Worm (Caenorhabditis elegans) whole organism, L4 larva: ENCODE data around the gene spig-5.
"Not testable (repeated sequence)": the region's sequence is repeated elsewhere in the genome, so short reads cannot be mapped to it uniquely, and the experiment has no call there.

Source experiments
- F49E8.2 ChIP-seq: sonication (generic microtip); optimal IDR thresholded peaks from 2 replicates; lab custom pipeline; 2016; ENCODE audit warnings: missing compliant biosample characterization, mild to moderate bottlenecking, missing genetic modification characterization, borderline replicate concordance
- R02D3.7 ChIP-seq: fragments of 150-350 bp; sonication (generic microtip); optimal IDR thresholded peaks from 3 replicates; lab custom pipeline; 2014; ENCODE audit warnings: missing biosample characterization, missing genetic modification characterization
- Y48G9A.11 ChIP-seq: fragments of 200-800 bp; sonication (Bioruptor generic); IDR thresholded peaks from 2 replicates; pipeline ENCODE4 v1.3.6; 2022; ENCODE audit warnings: missing genetic modification reagents, missing genetic modification characterization, missing compliant biosample characterization
- Y75B8A.6 ChIP-seq: fragments of 200-800 bp; sonication (Bioruptor generic); IDR thresholded peaks from 2 replicates; pipeline ENCODE4 v1.3.6; 2022; ENCODE audit warnings: missing genetic modification reagents, missing genetic modification characterization, missing compliant biosample characterization
- ZK337.2 ChIP-seq: fragments of 200-800 bp; sonication (Bioruptor generic); IDR thresholded peaks from 2 replicates; pipeline ENCODE4 v1.3.6; 2022; ENCODE audit warnings: missing genetic modification reagents, missing genetic modification characterization, missing compliant biosample characterization
- arid-1 ChIP-seq: fragments of 200-800 bp; sonication (Bioruptor generic); conservative IDR thresholded peaks from 2 replicates; pipeline ENCODE4 v1.3.6; 2022; ENCODE audit warnings: missing genetic modification reagents, missing genetic modification characterization, missing compliant biosample characterization
- cey-2 ChIP-seq: sonication (generic microtip); optimal IDR thresholded peaks from 3 replicates; lab custom pipeline; 2017; ENCODE audit warnings: missing genetic modification characterization, mild to moderate bottlenecking, missing compliant biosample characterization, antibody characterized with exemption, borderline replicate concordance; ENCODE audit not compliant: insufficient read depth
- daf-12 ChIP-seq: fragments of 150-350 bp; optimal IDR thresholded peaks from 2 replicates; lab custom pipeline; 2014; ENCODE audit warnings: missing biosample characterization, missing genetic modification reagents, missing genetic modification characterization
- daf-16 ChIP-seq, 3 experiments: sonication (generic microtip); optimal IDR thresholded peaks; 2 replicates each; lab custom pipeline; 2016 to 2017; ENCODE audit warnings: missing genetic modification characterization in 3 of 3, missing genetic modification reagents in 3 of 3, mild to moderate bottlenecking in 2 of 3, missing compliant biosample characterization in 2 of 3, missing biosample characterization in 1 of 3, moderate library complexity in 1 of 3
- dmd-6 ChIP-seq: fragments of 200-800 bp; sonication (Bioruptor generic); IDR thresholded peaks from 2 replicates; pipeline ENCODE4 v1.3.6; 2022; ENCODE audit warnings: missing genetic modification reagents, missing genetic modification characterization, missing compliant biosample characterization
- duxl-1 ChIP-seq: sonication (generic microtip); optimal IDR thresholded peaks from 2 replicates; lab custom pipeline; 2016; ENCODE audit warnings: mild to moderate bottlenecking, missing genetic modification characterization, moderate library complexity, missing compliant biosample characterization; ENCODE audit not compliant: poor library complexity
- dve-1 ChIP-seq: sonication (generic microtip); optimal IDR thresholded peaks from 2 replicates; lab custom pipeline; 2017; ENCODE audit warnings: antibody characterized with exemption, mild to moderate bottlenecking, missing genetic modification characterization, missing compliant biosample characterization; ENCODE audit not compliant: insufficient read depth
- fkh-10 ChIP-seq: fragments of 150-350 bp; optimal IDR thresholded peaks from 2 replicates; lab custom pipeline; 2014; ENCODE audit warnings: missing biosample characterization, missing genetic modification reagents, missing genetic modification characterization
- lin-13 ChIP-seq: fragments of 150-350 bp; optimal IDR thresholded peaks from 2 replicates; lab custom pipeline; 2014; ENCODE audit warnings: missing biosample characterization, missing genetic modification reagents, missing genetic modification characterization
- lin-15B ChIP-seq: fragments of 150-350 bp; sonication (generic microtip); optimal IDR thresholded peaks from 3 replicates; lab custom pipeline; 2014; ENCODE audit warnings: missing biosample characterization, missing genetic modification characterization
- lin-38 ChIP-seq: fragments of 200-800 bp; sonication (Bioruptor generic); IDR thresholded peaks from 2 replicates; pipeline ENCODE4 v1.3.6; 2022; ENCODE audit warnings: missing genetic modification reagents, missing genetic modification characterization, missing compliant biosample characterization
- madf-5 ChIP-seq, 2 experiments: fragments of 200-800 bp; sonication (Bioruptor generic); IDR thresholded peaks; 2 replicates each; pipeline ENCODE4 v1.3.6; 2022; ENCODE audit warnings: missing compliant biosample characterization in 2 of 2, missing genetic modification characterization in 2 of 2
- madf-9 ChIP-seq: fragments of 200-800 bp; sonication (Bioruptor generic); conservative IDR thresholded peaks from 2 replicates; pipeline ENCODE4 v1.3.6; 2022; ENCODE audit warnings: missing genetic modification reagents, missing genetic modification characterization, missing compliant biosample characterization
- mep-1 ChIP-seq: fragments of 150-350 bp; sonication (generic microtip); optimal IDR thresholded peaks from 3 replicates; lab custom pipeline; 2014; ENCODE audit warnings: missing biosample characterization, missing genetic modification characterization
- nhr-111 ChIP-seq: fragments of 200-800 bp; sonication (Bioruptor generic); optimal IDR thresholded peaks from 2 replicates; lab custom pipeline; 2018; ENCODE audit warnings: mild to moderate bottlenecking, missing genetic modification characterization, missing compliant biosample characterization
- nhr-48 ChIP-seq: sonication (generic microtip); optimal IDR thresholded peaks from 2 replicates; lab custom pipeline; 2016; ENCODE audit warnings: mild to moderate bottlenecking, missing genetic modification characterization, missing compliant biosample characterization
- nhr-6 ChIP-seq: fragments of 150-350 bp; optimal IDR thresholded peaks from 2 replicates; lab custom pipeline; 2014; ENCODE audit warnings: missing biosample characterization, missing genetic modification characterization
- pqm-1 ChIP-seq: sonication (generic microtip); optimal IDR thresholded peaks from 2 replicates; lab custom pipeline; 2017; ENCODE audit warnings: missing biosample characterization, missing genetic modification characterization
- saeg-2 ChIP-seq: fragments of 200-800 bp; sonication (Bioruptor generic); IDR thresholded peaks from 2 replicates; pipeline ENCODE4 v1.3.6; 2022; ENCODE audit warnings: missing genetic modification reagents, missing genetic modification characterization, missing compliant biosample characterization
- set-16 ChIP-seq: fragments of 200-800 bp; sonication (Bioruptor generic); IDR thresholded peaks from 2 replicates; pipeline ENCODE4 v1.3.6; 2022; ENCODE audit warnings: missing genetic modification reagents, missing genetic modification characterization, missing compliant biosample characterization
- skn-1 ChIP-seq: fragments of 150-350 bp; optimal IDR thresholded peaks from 2 replicates; lab custom pipeline; 2014; ENCODE audit warnings: missing biosample characterization, missing genetic modification characterization
- snpc-1.2 ChIP-seq: fragments of 200-800 bp; sonication (Bioruptor generic); IDR thresholded peaks from 2 replicates; pipeline ENCODE4 v1.3.6; 2022; ENCODE audit warnings: missing genetic modification reagents, missing genetic modification characterization, missing compliant biosample characterization
- tra-1 ChIP-seq: fragments of 200-800 bp; sonication (Bioruptor generic); IDR thresholded peaks from 2 replicates; pipeline ENCODE4 v1.3.6; 2022; ENCODE audit warnings: missing genetic modification reagents, missing genetic modification characterization, missing compliant biosample characterization
- unc-39 ChIP-seq: sonication (generic microtip); optimal IDR thresholded peaks from 2 replicates; lab custom pipeline; 2017; ENCODE audit warnings: missing biosample characterization, missing genetic modification characterization
- unc-62 ChIP-seq, 3 experiments: fragments of 150-350 bp in 1 of 3; sonication (generic microtip); optimal IDR thresholded peaks in 2 of 3; peaks in 1 of 3; 1 replicate in 1 of 3; 2 replicates in 2 of 3; lab custom pipeline; 2014 to 2017; ENCODE audit warnings: missing biosample characterization in 3 of 3, missing genetic modification characterization in 3 of 3, missing genetic modification reagents in 3 of 3, missing genotype in 1 of 3
- zfp-3 ChIP-seq: fragments of 200-800 bp; sonication (Bioruptor generic); conservative IDR thresholded peaks from 2 replicates; pipeline ENCODE4 v1.3.6; 2022; ENCODE audit warnings: missing genetic modification reagents, missing genetic modification characterization, missing compliant biosample characterization
- zip-11 ChIP-seq: fragments of 200-800 bp; sonication (Bioruptor generic); IDR thresholded peaks from 2 replicates; pipeline ENCODE4 v1.3.6; 2022; ENCODE audit warnings: missing genetic modification characterization, missing compliant biosample characterization
- zip-2 ChIP-seq: fragments of 150-350 bp; optimal IDR thresholded peaks from 2 replicates; lab custom pipeline; 2014; ENCODE audit warnings: missing biosample characterization, missing genetic modification characterization
- ztf-11 ChIP-seq: fragments of 150-350 bp; optimal IDR thresholded peaks from 2 replicates; lab custom pipeline; 2014; ENCODE audit warnings: missing biosample characterization, missing genetic modification characterization

Gene spig-5

ce11 chrV:14308164-14308563 lies at the start of gene spig-5:
TSS of gene spig-5 (plus strand) at chrV:14308464.
- not testable (repeated sequence) for TF ChIP-seq unc-62 (GFP tag; optimal IDR thresholded peaks at IDR 0.05 in 1 of 2; lab: Kevin White, UChicago); unc-62 (tag; optimal IDR thresholded peaks at IDR 0.05; lab: Kevin White, UChicago); nhr-6 (tag; lab: Kevin White, UChicago); ztf-11

ce11 chrV:14260831-14261230 lies 47.4 kb upstream of the spig-5 start, which contains the start of gene F40G12.2:
TSS of gene F40G12.2 (minus strand) at chrV:14260931.
- no peak for TF ChIP-seq set-16 (GFP tag; lab: Robert Waterston, UW)
- no peak for TF ChIP-seq fkh-10 (GFP tag; lab: Kevin White, UChicago)

ce11 chrV:14267326-14267942 lies 40.8 kb upstream of the spig-5 start:
- TF ChIP-seq arid-1 (GFP tag; lab: Robert Waterston, UW) (0 out of 2 replicates have a peak, but pooled peaks have one; percentile 9), madf-5 (GFP tag; IDR thresholded peaks at IDR 0.05; lab: Robert Waterston, UW) (no peak), daf-12 (tag; lab: Kevin White, UChicago) (no peak), snpc-1.2 (peak; percentile 82), F49E8.2 (peak; percentile 28), Y48G9A.11 (peak; percentile 74; the same call in 1 of the 2 replicates)

- TF ChIP-seq daf-16 (GFP tag; optimal IDR thresholded peaks at IDR 0.05; lab: Kevin White, UChicago) (no peak), daf-16 (tag; optimal IDR thresholded peaks at IDR 0.05; lab: Kevin White, UChicago) (no peak), lin-38 (GFP tag; lab: Robert Waterston, UW) (no peak), dmd-6 (GFP tag; lab: Robert Waterston, UW) (no peak), saeg-2 (GFP tag; lab: Robert Waterston, UW) (no peak), tra-1 (no peak), cey-2 (no peak), zip-2 (no peak), R02D3.7 (tag; lab: Kevin White, UChicago) (no peak), lin-13 (GFP tag; lab: Kevin White, UChicago) (no peak), madf-9 (GFP tag; lab: Robert Waterston, UW) (no peak), arid-1 (GFP tag; lab: Robert Waterston, UW) (no peak), Y75B8A.6 (GFP tag; lab: Robert Waterston, UW) (no peak), zip-11 (GFP tag; lab: Robert Waterston, UW) (no peak), zfp-3 (GFP tag; lab: Robert Waterston, UW) (no peak), nhr-111 (no peak), dve-1 (no peak), skn-1 (tag; lab: Kevin White, UChicago) (no peak), unc-39 (tag; lab: Kevin White, UChicago) (no peak), nhr-48 (tag; lab: Kevin White, UChicago) (no peak)
These were observed 39.6 kb upstream of the spig-5 start, which contains the start of gene F40G12.4 for ce11 chrV:14268616-14269015. TSS of gene F40G12.4 (minus strand) at chrV:14268716.

ce11 chrV:14270729-14271128 lies 37.5 kb upstream of the spig-5 start, which contains the start of gene F40G12.5:
TSS of gene F40G12.5 (minus strand) at chrV:14270829.
- TF ChIP-seq unc-62 (GFP tag; optimal IDR thresholded peaks at IDR 0.05 in 1 of 2; lab: Kevin White, UChicago) (peak in 1 of 2 experiments; percentile 16), unc-62 (tag; optimal IDR thresholded peaks at IDR 0.05; lab: Kevin White, UChicago) (no peak), pqm-1 (no peak), ZK337.2 (GFP tag; lab: Robert Waterston, UW) (no peak), duxl-1 (no peak), mep-1 (tag; lab: Kevin White, UChicago) (no peak), set-16 (GFP tag; lab: Robert Waterston, UW) (no peak), lin-15B (tag; lab: Kevin White, UChicago) (no peak)
- TF ChIP-seq, all 104 proteins: peak for 1
